Worm (Caenorhabditis elegans) whole organism, late embryonic: Measurements from ENCODE around the gene spr-2.

Experiments used
- ahr-1 ChIP-seq: sonication (generic microtip); optimal IDR thresholded peaks from 2 replicates; lab custom pipeline; 2016; ENCODE audit warnings: missing genetic modification characterization, missing compliant biosample characterization
- ceh-45 ChIP-seq: fragments of 200-800 bp; sonication (Bioruptor generic); IDR thresholded peaks from 2 replicates; pipeline ENCODE4 v1.3.6; 2022; ENCODE audit warnings: missing genetic modification reagents, missing genetic modification characterization, missing compliant biosample characterization
- fax-1 ChIP-seq: sonication (generic microtip); optimal IDR thresholded peaks from 2 replicates; lab custom pipeline; 2016; ENCODE audit warnings: missing genotype, missing genetic modification characterization, missing compliant biosample characterization
- fkh-10 ChIP-seq: fragments of 150-350 bp; optimal IDR thresholded peaks from 2 replicates; lab custom pipeline; 2014; ENCODE audit warnings: missing biosample characterization, missing genetic modification reagents, missing genetic modification characterization
- lin-11 ChIP-seq: fragments of 200-800 bp; sonication (Bioruptor generic); optimal IDR thresholded peaks from 2 replicates; lab custom pipeline; 2018; ENCODE audit warnings: mild to moderate bottlenecking, missing genetic modification characterization, missing compliant biosample characterization
- nhr-11 ChIP-seq: fragments of 150-350 bp; optimal IDR thresholded peaks from 2 replicates; lab custom pipeline; 2014; ENCODE audit warnings: missing biosample characterization, missing genetic modification characterization
- unc-86 ChIP-seq: sonication (generic microtip); optimal IDR thresholded peaks from 2 replicates; lab custom pipeline; 2016; ENCODE audit warnings: missing genetic modification characterization, missing compliant biosample characterization

ce11 chrIV:8914187-8914586 is 22.9 kb downstream of the spr-2 start:
- no peak for TF ChIP-seq fkh-10 (GFP tag; lab: Kevin White, UChicago)
- no peak for TF ChIP-seq lin-11
- TF ChIP-seq ahr-1 = no peak
- no peak for TF ChIP-seq unc-86 (tag; lab: Kevin White, UChicago)
- TF ChIP-seq ceh-45 (GFP tag; lab: Robert Waterston, UW) = no peak
- TF ChIP-seq fax-1 = no peak
- TF ChIP-seq nhr-11 = no peak
